Worm (Caenorhabditis elegans) whole organism, early embryonic: ENCODE results near the gene C07B5.4.

ENCODE experiments used
- B0310.2 ChIP-seq: sonication (generic microtip); optimal IDR thresholded peaks from 2 replicates; lab custom pipeline; 2016; ENCODE audit warnings: mild to moderate bottlenecking, missing genetic modification characterization, missing compliant biosample characterization
- F13C5.2 ChIP-seq: sonication (generic microtip); optimal IDR thresholded peaks from 2 replicates; lab custom pipeline; 2017; ENCODE audit warnings: mild to moderate bottlenecking, missing genetic modification characterization, inconsistent platforms, missing compliant biosample characterization
- aly-1 ChIP-seq: sonication (generic microtip); optimal IDR thresholded peaks from 2 replicates; lab custom pipeline; 2016; ENCODE audit warnings: missing genetic modification characterization, missing compliant biosample characterization
- ama-1 ChIP-seq: fragments of 150-350 bp; optimal IDR thresholded peaks from 2 replicates; lab custom pipeline; 2014
- ceh-13 ChIP-seq: fragments of 200-800 bp; sonication (Bioruptor generic); optimal IDR thresholded peaks from 2 replicates; lab custom pipeline; 2018; ENCODE audit warnings: mild to moderate bottlenecking, missing genetic modification characterization, missing compliant biosample characterization
- ceh-36 ChIP-seq: sonication (generic microtip); optimal IDR thresholded peaks from 2 replicates; lab custom pipeline; 2016; ENCODE audit warnings: missing genetic modification characterization, inconsistent platforms, missing compliant biosample characterization
- ets-7 ChIP-seq: sonication (generic microtip); optimal IDR thresholded peaks from 2 replicates; lab custom pipeline; 2016; ENCODE audit warnings: missing genotype, missing genetic modification characterization, missing compliant biosample characterization
- flt-1 ChIP-seq: fragments of 200-800 bp; sonication (Bioruptor generic); IDR thresholded peaks from 2 replicates; pipeline ENCODE4 v1.3.6; 2022; ENCODE audit warnings: missing genetic modification characterization, missing compliant biosample characterization
- hmbx-1 ChIP-seq: sonication (generic microtip); optimal IDR thresholded peaks from 2 replicates; lab custom pipeline; 2016; ENCODE audit warnings: mild to moderate bottlenecking, missing genetic modification characterization, missing compliant biosample characterization
- hmg-4 ChIP-seq: fragments of 200-800 bp; sonication (Bioruptor generic); optimal IDR thresholded peaks from 2 replicates; lab custom pipeline; 2018; ENCODE audit warnings: mild to moderate bottlenecking, missing genetic modification characterization, missing compliant biosample characterization
- hnd-1 ChIP-seq: sonication (generic microtip); optimal IDR thresholded peaks from 2 replicates; lab custom pipeline; 2016; ENCODE audit warnings: missing genetic modification characterization, missing compliant biosample characterization
- pes-1 ChIP-seq: fragments of 200-800 bp; sonication (Bioruptor generic); IDR thresholded peaks from 2 replicates; pipeline ENCODE4 v1.3.6; 2022; ENCODE audit warnings: missing genetic modification reagents, missing genetic modification characterization, missing compliant biosample characterization
- scrt-1 ChIP-seq: fragments of 200-800 bp; sonication (Bioruptor generic); IDR thresholded peaks from 2 replicates; pipeline ENCODE4 v1.3.6; 2022; ENCODE audit warnings: missing genetic modification characterization, missing compliant biosample characterization
- sea-1 ChIP-seq: fragments of 200-800 bp; sonication (Bioruptor generic); conservative IDR thresholded peaks from 2 replicates; pipeline ENCODE4 v1.3.6; 2022; ENCODE audit warnings: missing genetic modification characterization, missing compliant biosample characterization
- tbx-11 ChIP-seq: fragments of 200-800 bp; sonication (Bioruptor generic); IDR thresholded peaks from 2 replicates; pipeline ENCODE4 v1.3.6; 2022; ENCODE audit warnings: missing genetic modification characterization, missing compliant biosample characterization
- tbx-37 ChIP-seq: fragments of 200-800 bp; sonication (Bioruptor generic); conservative IDR thresholded peaks from 2 replicates; pipeline ENCODE4 v1.3.6; 2022; ENCODE audit warnings: missing genetic modification reagents, missing genetic modification characterization, missing compliant biosample characterization
- tra-4 ChIP-seq: sonication (generic microtip); optimal IDR thresholded peaks from 2 replicates; lab custom pipeline; 2017; ENCODE audit warnings: missing genetic modification characterization, missing compliant biosample characterization

C07B5.4 gene

ce11 chrX:9518719-9519118, 10.7 kb upstream of the C07B5.4 start, which contains the start of gene C07B5.6:
TSS of gene C07B5.6 (plus strand) at chrX:9519019.
- no peak for TF ChIP-seq tra-4 (tag; lab: Kevin White, UChicago)
- no peak for TF ChIP-seq F13C5.2 (tag; lab: Kevin White, UChicago)
- TF ChIP-seq flt-1 (GFP tag; lab: Robert Waterston, UW): no peak
- TF ChIP-seq ceh-36: no peak
- TF ChIP-seq hmbx-1: no peak
- no peak for TF ChIP-seq ets-7 (tag; lab: Kevin White, UChicago)
- TF ChIP-seq hmg-4: no peak
- no peak for TF ChIP-seq tbx-37
- no peak for TF ChIP-seq B0310.2 (tag; lab: Kevin White, UChicago)
- no peak for TF ChIP-seq scrt-1 (GFP tag; lab: Robert Waterston, UW)
- TF ChIP-seq hnd-1: no peak
- TF ChIP-seq tbx-11 (GFP tag; lab: Robert Waterston, UW): no peak
- TF ChIP-seq sea-1 (GFP tag; lab: Robert Waterston, UW): no peak
- TF ChIP-seq pes-1: no peak
- no peak for TF ChIP-seq ceh-13 (GFP tag; lab: Kevin White, UChicago)
- TF ChIP-seq aly-1 (tag; lab: Kevin White, UChicago): no peak
- TF ChIP-seq ama-1 (lab: Kevin White, UChicago): no peak

- no peak for TF ChIP-seq flt-1 (GFP tag; lab: Robert Waterston, UW)
- no peak for TF ChIP-seq hmg-4
- no peak for TF ChIP-seq hmbx-1
- no peak for TF ChIP-seq scrt-1 (GFP tag; lab: Robert Waterston, UW)
- no peak for TF ChIP-seq B0310.2 (tag; lab: Kevin White, UChicago)
- no peak for TF ChIP-seq ets-7 (tag; lab: Kevin White, UChicago)
- TF ChIP-seq F13C5.2 (tag; lab: Kevin White, UChicago): no peak
- no peak for TF ChIP-seq ceh-36
- TF ChIP-seq pes-1: no peak
- no peak for TF ChIP-seq aly-1 (tag; lab: Kevin White, UChicago)
- TF ChIP-seq ceh-13 (GFP tag; lab: Kevin White, UChicago): no peak
- no peak for TF ChIP-seq hnd-1
- no peak for TF ChIP-seq tbx-37
- no peak for TF ChIP-seq tbx-11 (GFP tag; lab: Robert Waterston, UW)
Measured at ce11 chrX:9523118-9523517, 6.3 kb upstream of the C07B5.4 start, which contains the start of gene C07B5.3. TSS of gene C07B5.3 (minus strand) at chrX:9523218.

ce11 chrX:9527898-9528297, 1.6 kb upstream of the C07B5.4 start:
- TF ChIP-seq scrt-1 (GFP tag; lab: Robert Waterston, UW) (no peak), tbx-11 (GFP tag; lab: Robert Waterston, UW) (no peak), ceh-13 (GFP tag; lab: Kevin White, UChicago) (no peak)

ce11 chrX:9531640-9532039, 2.2 kb downstream of the C07B5.4 start:
- TF ChIP-seq ama-1 (lab: Kevin White, UChicago): no peak
- no peak for TF ChIP-seq flt-1 (GFP tag; lab: Robert Waterston, UW)
- no peak for TF ChIP-seq hmbx-1
- no peak for TF ChIP-seq sea-1 (GFP tag; lab: Robert Waterston, UW)
- no peak for TF ChIP-seq pes-1
- no peak for TF ChIP-seq aly-1 (tag; lab: Kevin White, UChicago)
- TF ChIP-seq hnd-1: no peak
- TF ChIP-seq scrt-1 (GFP tag; lab: Robert Waterston, UW): no peak
- TF ChIP-seq hmg-4: no peak
- no peak for TF ChIP-seq tra-4 (tag; lab: Kevin White, UChicago)
- TF ChIP-seq F13C5.2 (tag; lab: Kevin White, UChicago): no peak
- TF ChIP-seq ceh-13 (GFP tag; lab: Kevin White, UChicago): no peak
- no peak for TF ChIP-seq tbx-37

- TF ChIP-seq hmg-4 (no peak), aly-1 (tag; lab: Kevin White, UChicago) (no peak)
Measured at ce11 chrX:9536008-9536407, 6.5 kb downstream of the C07B5.4 start.

- TF ChIP-seq tra-4 (tag; lab: Kevin White, UChicago) (no peak), hmg-4 (no peak), B0310.2 (tag; lab: Kevin White, UChicago) (no peak), F13C5.2 (tag; lab: Kevin White, UChicago) (no peak), ets-7 (tag; lab: Kevin White, UChicago) (no peak), scrt-1 (GFP tag; lab: Robert Waterston, UW) (no peak), ama-1 (lab: Kevin White, UChicago) (no peak), ceh-13 (GFP tag; lab: Kevin White, UChicago) (no peak)
Measured at ce11 chrX:9536665-9537064, 7.2 kb downstream of the C07B5.4 start, which contains the start of gene C07B5.8. TSS of gene C07B5.8 (minus strand) at chrX:9536765.

- TF ChIP-seq B0310.2 (tag; lab: Kevin White, UChicago) (no peak), sea-1 (GFP tag; lab: Robert Waterston, UW) (no peak), hmg-4 (no peak), F13C5.2 (tag; lab: Kevin White, UChicago) (no peak), tra-4 (tag; lab: Kevin White, UChicago) (no peak), hnd-1 (no peak), ceh-13 (GFP tag; lab: Kevin White, UChicago) (no peak), flt-1 (GFP tag; lab: Robert Waterston, UW) (no peak), tbx-37 (no peak), ceh-36 (no peak), pes-1 (no peak), tbx-11 (GFP tag; lab: Robert Waterston, UW) (no peak), ets-7 (tag; lab: Kevin White, UChicago) (no peak), scrt-1 (GFP tag; lab: Robert Waterston, UW) (no peak), ama-1 (lab: Kevin White, UChicago) (no peak), aly-1 (tag; lab: Kevin White, UChicago) (no peak), hmbx-1 (no peak)
Measured at ce11 chrX:9537538-9538172, 8.2 kb downstream of the C07B5.4 start.
